Worm (Caenorhabditis elegans): ENCODE data around the gene fbxa-78.
A peak's percentile ranks its signal among the peaks of the same experiment; 100 is the strongest.

Gene fbxa-78

DNA sequence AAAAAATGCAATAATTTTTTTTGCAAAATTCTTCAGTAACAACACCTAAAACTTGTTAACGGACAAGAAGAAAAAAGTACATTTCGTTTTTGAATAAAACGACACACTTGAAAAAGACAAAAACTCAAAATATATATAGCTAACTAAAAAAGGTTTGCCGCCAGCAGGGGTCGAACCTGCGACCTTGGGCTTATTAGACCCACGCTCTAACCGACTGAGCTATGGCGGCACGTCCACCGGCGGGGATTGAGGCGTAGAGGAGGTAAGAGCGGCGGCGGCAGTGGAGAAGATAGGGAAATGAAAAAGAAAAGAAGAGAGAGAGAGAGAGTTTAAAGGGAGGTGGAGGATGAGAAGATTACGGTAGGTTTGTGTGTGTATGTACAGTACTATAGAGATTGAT is 40.0 kb downstream of the fbxa-78 start (continued):
- peak in 1 of 2 experiments; percentile 17 for TF ChIP-seq lsy-2 (tag; optimal IDR thresholded peaks at IDR 0.05)
- TF ChIP-seq nhr-76 (tag; optimal IDR thresholded peaks at IDR 0.05), result no peak
- TF ChIP-seq lin-35 (GFP tag; optimal IDR thresholded peaks at IDR 0.05), result peak in 1 of 2 experiments; percentile 11
- no peak for TF ChIP-seq C04F5.9 (tag; optimal IDR thresholded peaks at IDR 0.05)
- TF ChIP-seq ceh-82 (tag; optimal IDR thresholded peaks at IDR 0.05), result no peak
- no peak for TF ChIP-seq ceh-88 (GFP tag; IDR thresholded peaks at IDR 0.05)
- no peak for TF ChIP-seq unc-30 (tag; optimal IDR thresholded peaks at IDR 0.05)
- no peak for TF ChIP-seq pqm-1 (tag; optimal IDR thresholded peaks at IDR 0.05)
- no peak for TF ChIP-seq hlh-4 (tag; optimal IDR thresholded peaks at IDR 0.05)
- TF ChIP-seq egl-27 (tag; optimal IDR thresholded peaks at IDR 0.05), result no peak

DNA sequence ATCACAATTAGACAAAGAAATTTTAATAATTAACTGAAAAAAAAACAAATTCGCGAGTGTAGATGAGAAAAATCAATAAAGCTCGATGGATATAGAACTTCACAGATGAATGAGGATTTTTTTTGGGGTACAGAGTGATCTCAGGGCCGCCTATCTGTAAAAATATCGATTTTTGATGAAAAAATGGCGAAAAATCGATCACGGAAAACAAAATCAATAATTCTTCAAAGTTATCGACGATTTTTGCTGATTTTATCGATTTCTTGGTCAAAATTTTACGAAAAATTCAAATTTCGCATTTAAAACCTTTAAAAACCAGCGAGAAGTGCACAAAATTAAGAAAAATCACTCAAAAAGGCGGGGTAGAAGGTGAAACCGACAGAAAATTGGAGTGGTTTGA is 42.2 kb downstream of the fbxa-78 start:
- TF ChIP-seq hlh-17 (GFP tag; optimal IDR thresholded peaks at IDR 0.05; ENCODE audit: borderline replicate concordance) (no peak), ceh-63 (GFP tag; optimal IDR thresholded peaks at IDR 0.05) (no peak)

DNA sequence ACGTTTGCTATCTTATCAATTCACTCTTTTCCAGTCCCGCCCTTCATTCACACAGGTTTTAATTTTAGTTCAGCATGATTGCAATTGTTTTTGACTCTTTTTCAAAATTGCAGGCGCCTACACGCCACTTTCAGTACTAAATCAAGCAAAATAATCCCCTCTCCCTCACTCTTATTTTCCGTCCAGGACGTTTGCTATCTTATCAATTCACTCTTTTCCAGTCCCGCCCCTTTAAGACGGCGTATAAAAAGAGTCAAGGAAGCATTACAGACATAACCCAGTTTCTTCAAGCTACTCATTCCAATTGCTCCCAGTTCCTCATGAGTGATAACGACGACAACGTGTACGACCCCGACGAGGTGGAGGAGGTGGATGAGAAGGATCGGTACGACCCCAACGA is 43.6 kb downstream of the fbxa-78 start, which contains the start of gene Y119D3B.21:
Gene Y119D3B.21 (plus strand): TSS at position 321 of the 400 bp plus-strand sequence.
- TF ChIP-seq elt-2 (tag; optimal IDR thresholded peaks at IDR 0.05), result peak; percentile 87
- peak in 1 of 2 experiments; percentile 31 for TF ChIP-seq lin-35 (GFP tag; optimal IDR thresholded peaks at IDR 0.05)
- peak; percentile 31 for TF ChIP-seq ama-1 (optimal IDR thresholded peaks at IDR 0.05)
- no peak for TF ChIP-seq nhr-85 (tag)
- TF ChIP-seq efl-1 (optimal IDR thresholded peaks at IDR 0.05), result no peak
- TF ChIP-seq efl-1 (GFP tag; optimal IDR thresholded peaks at IDR 0.05 in 1 of 2), result peak in 1 of 2 experiments; percentile 74
- no peak for TF ChIP-seq isw-1 (GFP tag; IDR thresholded peaks at IDR 0.05)
- TF ChIP-seq nhr-90 (tag; optimal IDR thresholded peaks at IDR 0.05; ENCODE audit: poor library complexity), result no peak
- TF ChIP-seq pag-3 (tag; optimal IDR thresholded peaks at IDR 0.05; ENCODE audit: borderline replicate concordance, insufficient read depth), result no peak
- no peak for TF ChIP-seq unc-62 (GFP tag; optimal IDR thresholded peaks at IDR 0.05)
- TF ChIP-seq unc-130 (tag; optimal IDR thresholded peaks at IDR 0.05), result no peak
- TF ChIP-seq nhr-19 (GFP tag; conservative IDR thresholded peaks at IDR 0.05), result no peak
- TF ChIP-seq alr-1 (tag; optimal IDR thresholded peaks at IDR 0.05; ENCODE audit: borderline replicate concordance), result no peak
- TF ChIP-seq mef-2 (tag; optimal IDR thresholded peaks at IDR 0.05), result no peak

DNA sequence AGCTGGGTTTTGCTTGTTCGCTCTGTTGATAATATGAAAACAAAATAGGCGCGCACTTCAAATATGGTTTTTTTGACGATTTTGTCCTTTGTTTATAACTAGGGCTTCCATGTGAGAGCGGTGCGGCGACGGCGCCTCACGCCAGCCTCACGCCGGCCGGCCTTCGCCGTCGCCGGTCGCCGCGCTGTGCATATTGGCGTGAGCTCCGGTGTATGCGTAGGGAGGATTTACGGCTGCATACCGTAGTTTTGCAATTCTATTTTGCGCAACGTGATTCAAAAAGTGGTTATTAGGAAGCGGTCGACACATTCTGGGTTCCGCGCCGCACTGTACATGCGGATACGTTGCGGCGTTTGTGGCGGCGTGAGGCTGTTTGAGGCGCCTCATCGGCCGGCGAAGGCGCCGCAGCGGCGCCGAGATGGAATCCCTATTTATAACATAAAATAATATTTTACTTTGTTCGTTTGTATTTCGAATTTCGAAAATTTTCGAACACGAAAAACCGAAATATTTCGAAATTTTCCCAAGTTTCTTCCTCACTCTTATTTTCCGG is 44.1 kb downstream of the fbxa-78 start:
- TF ChIP-seq snu-23 (GFP tag; optimal IDR thresholded peaks at IDR 0.05), result no peak
- TF ChIP-seq nhr-90 (tag; optimal IDR thresholded peaks at IDR 0.05; ENCODE audit: poor library complexity), result no peak
- no peak for TF ChIP-seq pqm-1 (tag; optimal IDR thresholded peaks at IDR 0.05)
- TF ChIP-seq C04F5.9 (tag; optimal IDR thresholded peaks at IDR 0.05), result no peak
- no peak for TF ChIP-seq mdl-1 (tag; optimal IDR thresholded peaks at IDR 0.05)

DNA sequence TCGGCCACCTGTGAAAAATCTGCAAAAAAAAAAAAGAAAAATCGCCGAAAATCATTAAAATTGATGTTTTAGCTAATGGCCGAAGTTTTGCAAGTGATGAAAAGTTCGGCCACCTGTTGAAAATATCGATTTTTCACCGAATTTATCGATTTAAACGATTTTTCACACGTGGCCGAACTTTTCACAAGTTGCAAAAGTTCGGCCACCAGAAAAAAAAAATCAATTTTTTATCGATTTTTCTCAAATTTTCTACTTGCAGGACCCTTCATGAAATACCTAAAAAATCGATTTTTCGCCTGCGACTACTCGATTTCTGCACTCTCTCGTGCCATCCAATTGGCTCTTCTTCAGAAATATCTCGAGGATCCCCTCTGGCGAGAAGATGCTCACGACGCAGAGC is 47.6 kb downstream of the fbxa-78 start:
- no peak for TF ChIP-seq mep-1 (tag; optimal IDR thresholded peaks at IDR 0.05)

DNA sequence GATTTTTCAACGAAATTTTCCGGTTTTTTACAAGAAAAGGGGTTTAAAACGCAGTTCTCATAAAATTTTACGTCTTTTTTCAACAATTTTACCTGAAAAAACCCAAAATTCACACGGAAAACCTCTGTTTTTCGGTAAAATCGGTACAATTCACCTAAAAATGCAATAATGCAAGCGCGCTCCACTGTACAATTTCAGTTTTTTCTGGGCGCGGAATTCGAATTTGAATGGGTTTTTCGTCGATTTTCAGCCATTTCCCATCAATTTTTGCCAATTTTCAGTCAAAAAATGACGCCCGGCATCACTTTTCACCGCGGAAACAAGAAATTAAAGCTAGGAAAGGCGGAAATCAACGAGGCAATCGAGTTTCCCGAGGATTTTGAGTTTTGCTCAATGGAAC is 50.4 kb downstream of the fbxa-78 start, which contains the start of gene orc-3:
Gene orc-3 (plus strand): TSS at position 282 of the 400 bp plus-strand sequence.
- no peak for TF ChIP-seq hpl-2 (GFP tag; optimal IDR thresholded peaks at IDR 0.05)
- TF ChIP-seq elt-3 (tag; optimal IDR thresholded peaks at IDR 0.05), result no peak
- peak; percentile 69 to 92 for TF ChIP-seq efl-1 (optimal IDR thresholded peaks at IDR 0.05)
- peak; percentile 93 to 99 for TF ChIP-seq efl-1 (GFP tag; optimal IDR thresholded peaks at IDR 0.05 in 1 of 2)
- TF ChIP-seq skn-1 (tag; optimal IDR thresholded peaks at IDR 0.05), result peak; percentile 64
- TF ChIP-seq sup-37 (GFP tag; optimal IDR thresholded peaks at IDR 0.05), result no peak
- no peak for TF ChIP-seq Y116A8C.19 (tag; optimal IDR thresholded peaks at IDR 0.05; ENCODE audit: borderline replicate concordance)
- peak; percentile 30 for TF ChIP-seq blmp-1 (tag; optimal IDR thresholded peaks at IDR 0.05)
- no peak for TF ChIP-seq swsn-7 (tag; optimal IDR thresholded peaks at IDR 0.05)
- TF ChIP-seq nhr-19 (GFP tag; conservative IDR thresholded peaks at IDR 0.05), result no peak
- TF ChIP-seq mdl-1 (tag; optimal IDR thresholded peaks at IDR 0.05), result no peak
- no peak for TF ChIP-seq ces-1 (GFP tag; optimal IDR thresholded peaks at IDR 0.05)
- no peak for TF ChIP-seq fos-1 (tag; optimal IDR thresholded peaks at IDR 0.05)
- no peak for TF ChIP-seq alr-1 (tag; optimal IDR thresholded peaks at IDR 0.05; ENCODE audit: borderline replicate concordance)
- no peak for TF ChIP-seq nhr-71 (tag; optimal IDR thresholded peaks at IDR 0.05)
- peak; percentile 86 to 92 (median 90) for TF ChIP-seq dpl-1 (GFP tag; optimal IDR thresholded peaks at IDR 0.05)
- no peak for TF ChIP-seq grh-1 (GFP tag; IDR thresholded peaks at IDR 0.05)
- TF ChIP-seq ceh-82 (tag; optimal IDR thresholded peaks at IDR 0.05), result peak in 2 of 3 experiments; percentile 8 to 36
- TF ChIP-seq nhr-237 (tag; optimal IDR thresholded peaks at IDR 0.05), result no peak
- no peak for TF ChIP-seq ceh-8 (GFP tag; optimal IDR thresholded peaks at IDR 0.05)
- peak; percentile 38 for TF ChIP-seq snu-23 (GFP tag; optimal IDR thresholded peaks at IDR 0.05)

All from whole organism, L1 larva.